Worm (Caenorhabditis elegans) whole organism, L4/young adult: ENCODE data around the gene F10G7.9.

Source experiments
- W03F9.2 ChIP-seq: fragments of 150-350 bp; optimal IDR thresholded peaks from 2 replicates; lab custom pipeline; 2014; ENCODE audit warnings: missing biosample characterization, missing genetic modification characterization
- dao-5 ChIP-seq: sonication (generic microtip); optimal IDR thresholded peaks from 2 replicates; lab custom pipeline; 2016; ENCODE audit warnings: missing genotype, missing genetic modification characterization, moderate library complexity, missing compliant biosample characterization
- him-1 ChIP-seq: sonication (generic microtip); optimal IDR thresholded peaks from 2 replicates; lab custom pipeline; 2016; ENCODE audit warnings: missing genotype, missing genetic modification reagents, missing genetic modification characterization, missing compliant biosample characterization

ce11 chrII:4696055-4696454, 10.2 kb downstream of the F10G7.9 start:
- TF ChIP-seq dao-5 (tag; lab: Kevin White, UChicago) (no peak), W03F9.2 (no peak), him-1 (tag; lab: Kevin White, UChicago) (no peak)
